Worm (Caenorhabditis elegans): ENCODE data around the gene T04A8.8.

ce11 chrIII:4658384-4658844 is 35.4 kb upstream of the T04A8.8 start, which contains the start of gene cdka-1:
- TF ChIP-seq aly-2 (tag; optimal IDR thresholded peaks at IDR 0.05) (no peak), elt-1 (tag; optimal IDR thresholded peaks at IDR 0.05) (no peak), sma-9 (GFP tag; optimal IDR thresholded peaks at IDR 0.05) (peak; percentile 55), sma-9 (tag; optimal IDR thresholded peaks at IDR 0.05) (no peak), crh-2 (tag; optimal IDR thresholded peaks at IDR 0.05) (peak; percentile 23), C34F6.9 (tag; optimal IDR thresholded peaks at IDR 0.05) (peak; percentile 63), nhr-10 (tag; optimal IDR thresholded peaks at IDR 0.05) (no peak), lin-11 (tag; optimal IDR thresholded peaks at IDR 0.05) (no peak), nhr-237 (tag; optimal IDR thresholded peaks at IDR 0.05) (no peak), zag-1 (tag; optimal IDR thresholded peaks at IDR 0.05) (peak; percentile 77)
